Worm (Caenorhabditis elegans) whole organism, early embryonic: ENCODE data around the gene cogc-6.
A peak's percentile ranks its signal among the peaks of the same experiment; 100 is the strongest.

Experiments used
- B0310.2 ChIP-seq: sonication (generic microtip); optimal IDR thresholded peaks from 2 replicates; lab custom pipeline; 2016; ENCODE audit warnings: mild to moderate bottlenecking, missing genetic modification characterization, missing compliant biosample characterization
- F13C5.2 ChIP-seq: sonication (generic microtip); optimal IDR thresholded peaks from 2 replicates; lab custom pipeline; 2017; ENCODE audit warnings: mild to moderate bottlenecking, missing genetic modification characterization, inconsistent platforms, missing compliant biosample characterization
- aly-1 ChIP-seq: sonication (generic microtip); optimal IDR thresholded peaks from 2 replicates; lab custom pipeline; 2016; ENCODE audit warnings: missing genetic modification characterization, missing compliant biosample characterization
- ama-1 ChIP-seq: fragments of 150-350 bp; optimal IDR thresholded peaks from 2 replicates; lab custom pipeline; 2014
- ceh-13 ChIP-seq: fragments of 200-800 bp; sonication (Bioruptor generic); optimal IDR thresholded peaks from 2 replicates; lab custom pipeline; 2018; ENCODE audit warnings: mild to moderate bottlenecking, missing genetic modification characterization, missing compliant biosample characterization
- ceh-36 ChIP-seq: sonication (generic microtip); optimal IDR thresholded peaks from 2 replicates; lab custom pipeline; 2016; ENCODE audit warnings: missing genetic modification characterization, inconsistent platforms, missing compliant biosample characterization
- ets-7 ChIP-seq: sonication (generic microtip); optimal IDR thresholded peaks from 2 replicates; lab custom pipeline; 2016; ENCODE audit warnings: missing genotype, missing genetic modification characterization, missing compliant biosample characterization
- flt-1 ChIP-seq: fragments of 200-800 bp; sonication (Bioruptor generic); IDR thresholded peaks from 2 replicates; pipeline ENCODE4 v1.3.6; 2022; ENCODE audit warnings: missing genetic modification characterization, missing compliant biosample characterization
- hmbx-1 ChIP-seq: sonication (generic microtip); optimal IDR thresholded peaks from 2 replicates; lab custom pipeline; 2016; ENCODE audit warnings: mild to moderate bottlenecking, missing genetic modification characterization, missing compliant biosample characterization
- hmg-4 ChIP-seq: fragments of 200-800 bp; sonication (Bioruptor generic); optimal IDR thresholded peaks from 2 replicates; lab custom pipeline; 2018; ENCODE audit warnings: mild to moderate bottlenecking, missing genetic modification characterization, missing compliant biosample characterization
- hnd-1 ChIP-seq: sonication (generic microtip); optimal IDR thresholded peaks from 2 replicates; lab custom pipeline; 2016; ENCODE audit warnings: missing genetic modification characterization, missing compliant biosample characterization
- pes-1 ChIP-seq: fragments of 200-800 bp; sonication (Bioruptor generic); IDR thresholded peaks from 2 replicates; pipeline ENCODE4 v1.3.6; 2022; ENCODE audit warnings: missing genetic modification reagents, missing genetic modification characterization, missing compliant biosample characterization
- scrt-1 ChIP-seq: fragments of 200-800 bp; sonication (Bioruptor generic); IDR thresholded peaks from 2 replicates; pipeline ENCODE4 v1.3.6; 2022; ENCODE audit warnings: missing genetic modification characterization, missing compliant biosample characterization
- sea-1 ChIP-seq: fragments of 200-800 bp; sonication (Bioruptor generic); conservative IDR thresholded peaks from 2 replicates; pipeline ENCODE4 v1.3.6; 2022; ENCODE audit warnings: missing genetic modification characterization, missing compliant biosample characterization
- tbx-11 ChIP-seq: fragments of 200-800 bp; sonication (Bioruptor generic); IDR thresholded peaks from 2 replicates; pipeline ENCODE4 v1.3.6; 2022; ENCODE audit warnings: missing genetic modification characterization, missing compliant biosample characterization
- tbx-37 ChIP-seq: fragments of 200-800 bp; sonication (Bioruptor generic); conservative IDR thresholded peaks from 2 replicates; pipeline ENCODE4 v1.3.6; 2022; ENCODE audit warnings: missing genetic modification reagents, missing genetic modification characterization, missing compliant biosample characterization
- tra-4 ChIP-seq: sonication (generic microtip); optimal IDR thresholded peaks from 2 replicates; lab custom pipeline; 2017; ENCODE audit warnings: missing genetic modification characterization, missing compliant biosample characterization

Gene cogc-6

ce11 chrV:8228712-8229119 lies 7.6 kb upstream of the cogc-6 start:
- TF ChIP-seq tbx-37 (GFP tag; lab: Robert Waterston, UW), result no peak
- no peak for TF ChIP-seq sea-1 (GFP tag; lab: Robert Waterston, UW)
- TF ChIP-seq tra-4, result no peak
- peak; percentile 73 for TF ChIP-seq ama-1 (lab: Kevin White, UChicago)
- no peak for TF ChIP-seq B0310.2 (tag; lab: Kevin White, UChicago)
- no peak for TF ChIP-seq pes-1 (GFP tag; lab: Robert Waterston, UW)
- no peak for TF ChIP-seq ceh-36 (tag; lab: Kevin White, UChicago)
- peak; percentile 8 for TF ChIP-seq aly-1
- TF ChIP-seq ceh-13 (GFP tag; lab: Kevin White, UChicago), result no peak
- TF ChIP-seq hnd-1 (tag; lab: Kevin White, UChicago), result no peak
- no peak for TF ChIP-seq hmbx-1 (tag; lab: Kevin White, UChicago)
- peak; percentile 57 for TF ChIP-seq F13C5.2 (tag; lab: Kevin White, UChicago)
- no peak for TF ChIP-seq ets-7 (tag; lab: Kevin White, UChicago)
- no peak for TF ChIP-seq scrt-1 (GFP tag; lab: Robert Waterston, UW)
- TF ChIP-seq tbx-11 (GFP tag; lab: Robert Waterston, UW), result peak; percentile 30; the same call in 1 of the 2 replicates
- TF ChIP-seq hmg-4 (GFP tag; lab: Kevin White, UChicago), result peak; percentile 23
- TF ChIP-seq flt-1 (GFP tag; lab: Robert Waterston, UW), result no peak

ce11 chrV:8226812-8227211 lies 5.7 kb upstream of the cogc-6 start, which contains the start of gene K07C11.10:
Gene K07C11.10 (minus strand): TSS chrV:8226912.
- no peak for TF ChIP-seq tra-4
- no peak for TF ChIP-seq ets-7 (tag; lab: Kevin White, UChicago)
- TF ChIP-seq scrt-1 (GFP tag; lab: Robert Waterston, UW), result no peak
- no peak for TF ChIP-seq hmbx-1 (tag; lab: Kevin White, UChicago)
- TF ChIP-seq ceh-36 (tag; lab: Kevin White, UChicago), result no peak
- TF ChIP-seq hmg-4 (GFP tag; lab: Kevin White, UChicago), result no peak
- TF ChIP-seq flt-1 (GFP tag; lab: Robert Waterston, UW), result no peak
- no peak for TF ChIP-seq hnd-1 (tag; lab: Kevin White, UChicago)
- no peak for TF ChIP-seq sea-1 (GFP tag; lab: Robert Waterston, UW)
- TF ChIP-seq F13C5.2 (tag; lab: Kevin White, UChicago), result no peak
- TF ChIP-seq B0310.2 (tag; lab: Kevin White, UChicago), result no peak
- TF ChIP-seq tbx-37 (GFP tag; lab: Robert Waterston, UW), result no peak

- TF ChIP-seq tbx-37 (GFP tag; lab: Robert Waterston, UW), result no peak
- no peak for TF ChIP-seq aly-1
- no peak for TF ChIP-seq hmg-4 (GFP tag; lab: Kevin White, UChicago)
- no peak for TF ChIP-seq tbx-11 (GFP tag; lab: Robert Waterston, UW)
- TF ChIP-seq F13C5.2 (tag; lab: Kevin White, UChicago), result no peak
- TF ChIP-seq hnd-1 (tag; lab: Kevin White, UChicago), result no peak
- no peak for TF ChIP-seq sea-1 (GFP tag; lab: Robert Waterston, UW)
- no peak for TF ChIP-seq ceh-13 (GFP tag; lab: Kevin White, UChicago)
- TF ChIP-seq ama-1 (lab: Kevin White, UChicago), result no peak
- no peak for TF ChIP-seq tra-4
- TF ChIP-seq B0310.2 (tag; lab: Kevin White, UChicago), result no peak
Measured at ce11 chrV:8224634-8225033, 3.5 kb upstream of the cogc-6 start, which contains the start of gene pax-1. Gene pax-1 (plus strand): TSS chrV:8224934.

ce11 chrV:8223417-8223816 lies 2.3 kb upstream of the cogc-6 start:
- no peak for TF ChIP-seq scrt-1 (GFP tag; lab: Robert Waterston, UW)
- TF ChIP-seq ama-1 (lab: Kevin White, UChicago), result peak; percentile 22

ce11 chrV:8219550-8219949 lies 1.6 kb downstream of the cogc-6 start:
- TF ChIP-seq tbx-11 (GFP tag; lab: Robert Waterston, UW) (no peak), sea-1 (GFP tag; lab: Robert Waterston, UW) (no peak), scrt-1 (GFP tag; lab: Robert Waterston, UW) (no peak), ceh-36 (tag; lab: Kevin White, UChicago) (no peak), tra-4 (no peak), tbx-37 (GFP tag; lab: Robert Waterston, UW) (no peak), hnd-1 (tag; lab: Kevin White, UChicago) (no peak), ceh-13 (GFP tag; lab: Kevin White, UChicago) (no peak), ama-1 (lab: Kevin White, UChicago) (no peak), F13C5.2 (tag; lab: Kevin White, UChicago) (no peak), B0310.2 (tag; lab: Kevin White, UChicago) (no peak), hmbx-1 (tag; lab: Kevin White, UChicago) (no peak)

DNA sequence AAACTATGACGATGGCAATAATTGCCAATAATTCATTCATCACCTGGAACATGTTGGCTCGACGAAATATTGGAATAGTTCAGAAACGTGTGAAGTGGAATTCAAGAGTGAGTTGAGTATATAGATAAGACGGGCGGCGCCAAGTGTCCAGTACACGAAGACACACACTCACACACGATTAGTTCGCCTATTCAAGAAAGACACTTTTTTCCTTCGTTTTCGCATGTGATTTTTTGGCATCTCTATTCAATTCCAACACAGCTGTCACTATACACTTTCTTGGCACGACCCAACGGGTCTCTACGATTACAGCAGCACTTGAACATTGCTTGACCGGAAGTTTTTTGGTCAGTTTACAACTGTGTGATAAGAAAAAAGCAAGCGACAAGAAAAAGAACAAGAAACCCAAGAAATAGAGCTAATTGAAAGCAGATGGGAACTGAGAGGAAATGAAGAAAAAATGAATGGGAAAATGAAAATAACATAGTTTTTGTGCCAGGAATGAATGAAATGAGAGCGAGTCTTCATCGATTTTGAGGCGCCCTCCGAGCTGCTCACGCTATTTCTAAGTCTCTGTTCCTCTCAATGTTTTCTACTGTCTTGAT lies 3.4 kb downstream of the cogc-6 start, which contains the start of gene K07C11.8:
Gene K07C11.8 (minus strand): TSS at position 224 of the 605 bp plus-strand sequence.
- TF ChIP-seq ets-7 (tag; lab: Kevin White, UChicago), result no peak
- TF ChIP-seq tbx-37 (GFP tag; lab: Robert Waterston, UW), result no peak
- TF ChIP-seq hmbx-1 (tag; lab: Kevin White, UChicago), result no peak
- no peak for TF ChIP-seq ceh-36 (tag; lab: Kevin White, UChicago)
- TF ChIP-seq B0310.2 (tag; lab: Kevin White, UChicago), result no peak
- no peak for TF ChIP-seq tbx-11 (GFP tag; lab: Robert Waterston, UW)
- TF ChIP-seq ceh-13 (GFP tag; lab: Kevin White, UChicago), result no peak
- TF ChIP-seq aly-1, result no peak
- TF ChIP-seq flt-1 (GFP tag; lab: Robert Waterston, UW), result no peak
- TF ChIP-seq pes-1 (GFP tag; lab: Robert Waterston, UW), result no peak
- TF ChIP-seq F13C5.2 (tag; lab: Kevin White, UChicago), result no peak
- TF ChIP-seq hmg-4 (GFP tag; lab: Kevin White, UChicago), result no peak
- TF ChIP-seq sea-1 (GFP tag; lab: Robert Waterston, UW), result no peak
- TF ChIP-seq ama-1 (lab: Kevin White, UChicago), result no peak
- no peak for TF ChIP-seq scrt-1 (GFP tag; lab: Robert Waterston, UW)
- TF ChIP-seq tra-4, result no peak
- TF ChIP-seq hnd-1 (tag; lab: Kevin White, UChicago), result no peak
